Fruit fly (Drosophila melanogaster) whole organism, embryonic: Measurements from ENCODE around the gene CG31157.
A peak's percentile ranks its signal among the peaks of the same experiment; 100 is the strongest.

Source experiments
- Antp ChIP-seq: fragments of 200-800 bp; sonication (Bioruptor generic); optimal IDR thresholded peaks from 3 replicates; lab custom pipeline; 2016; ENCODE audit warnings: missing biosample characterization, missing genetic modification characterization
- Bgb ChIP-seq: fragments of 200-800 bp; sonication (Bioruptor generic); IDR thresholded peaks from 2 replicates; pipeline ENCODE4 v1.3.6; 2022; ENCODE audit warnings: missing biosample characterization, missing genetic modification characterization; ENCODE audit not compliant: partially characterized antibody
- CG10274 ChIP-seq: fragments of 200-800 bp; sonication (Bioruptor generic); optimal IDR thresholded peaks from 3 replicates; lab custom pipeline; 2017; ENCODE audit warnings: missing biosample characterization, mild to moderate bottlenecking, missing genetic modification characterization
- CG11723 ChIP-seq: fragments of 200-800 bp; sonication (Bioruptor generic); optimal IDR thresholded peaks from 2 replicates; lab custom pipeline; 2017; ENCODE audit warnings: missing biosample characterization, mild to moderate bottlenecking, missing genetic modification characterization
- CG12391 ChIP-seq: fragments of 200-800 bp; sonication (Bioruptor generic); optimal IDR thresholded peaks from 3 replicates; lab custom pipeline; 2018; ENCODE audit warnings: missing biosample characterization, mild to moderate bottlenecking, missing genetic modification characterization, moderate library complexity
- CG13894 ChIP-seq: fragments of 200-800 bp; sonication (Bioruptor generic); optimal IDR thresholded peaks from 3 replicates; lab custom pipeline; 2018; ENCODE audit warnings: missing biosample characterization, mild to moderate bottlenecking, missing genetic modification characterization, moderate library complexity
- CG14014 ChIP-seq: fragments of 200-800 bp; sonication (Bioruptor generic); IDR thresholded peaks from 2 replicates; pipeline ENCODE4 v1.3.6; 2022; ENCODE audit warnings: missing biosample characterization, missing genetic modification characterization
- CG15011 ChIP-seq: fragments of 200-800 bp; sonication (Bioruptor generic); optimal IDR thresholded peaks from 3 replicates; lab custom pipeline; 2018; ENCODE audit warnings: missing biosample characterization, mild to moderate bottlenecking, missing genetic modification characterization
- CG17385 ChIP-seq: fragments of 200-800 bp; sonication (Bioruptor generic); optimal IDR thresholded peaks from 3 replicates; lab custom pipeline; 2018; ENCODE audit warnings: missing biosample characterization, mild to moderate bottlenecking, missing genetic modification characterization
- CG18011 ChIP-seq: fragments of 200-800 bp; sonication (Bioruptor generic); optimal IDR thresholded peaks from 2 replicates; lab custom pipeline; 2017; ENCODE audit warnings: missing biosample characterization, missing genetic modification characterization, mild to moderate bottlenecking, moderate library complexity, missing genotype
- CG5180 ChIP-seq: fragments of 200-800 bp; sonication (Bioruptor generic); optimal IDR thresholded peaks from 3 replicates; lab custom pipeline; 2017; ENCODE audit warnings: missing biosample characterization, missing genetic modification characterization, mild to moderate bottlenecking, moderate library complexity, missing genetic modification reagents
- CG7928 ChIP-seq: fragments of 200-800 bp; sonication (Bioruptor generic); optimal IDR thresholded peaks from 2 replicates; lab custom pipeline; 2017; ENCODE audit warnings: missing biosample characterization, mild to moderate bottlenecking, missing genetic modification characterization
- CG8089 ChIP-seq: fragments of 200-800 bp; sonication (Bioruptor generic); optimal IDR thresholded peaks from 3 replicates; lab custom pipeline; 2016; ENCODE audit warnings: missing biosample characterization, missing genetic modification characterization
- CG8388 ChIP-seq: fragments of 200-800 bp; sonication (Bioruptor generic); optimal IDR thresholded peaks from 2 replicates; lab custom pipeline; 2019; ENCODE audit warnings: missing biosample characterization, mild to moderate bottlenecking, missing genetic modification characterization, moderate library complexity
- CG9727 ChIP-seq: fragments of 200-800 bp; sonication (Bioruptor generic); optimal IDR thresholded peaks from 3 replicates; lab custom pipeline; 2017; ENCODE audit warnings: missing biosample characterization, mild to moderate bottlenecking, missing genetic modification characterization
- Dip3 ChIP-seq: fragments of 200-800 bp; sonication (Bioruptor generic); optimal IDR thresholded peaks from 3 replicates; lab custom pipeline; 2016; ENCODE audit warnings: missing biosample characterization, missing genetic modification characterization
- Dp ChIP-seq: fragments of 200-800 bp; sonication (Bioruptor generic); optimal IDR thresholded peaks from 2 replicates; lab custom pipeline; 2018; ENCODE audit warnings: missing biosample characterization, mild to moderate bottlenecking, missing genetic modification characterization, moderate library complexity
- Drgx ChIP-seq: fragments of 200-800 bp; sonication (Bioruptor generic); IDR thresholded peaks from 2 replicates; pipeline ENCODE4 v1.3.6; 2022; ENCODE audit warnings: missing biosample characterization, missing genetic modification characterization
- ERR ChIP-seq: fragments of 200-800 bp; sonication (Bioruptor generic); optimal IDR thresholded peaks from 2 replicates; lab custom pipeline; 2016; ENCODE audit warnings: missing biosample characterization, missing genetic modification characterization
- Eip74EF ChIP-seq, 2 experiments: fragments of 200-800 bp in 1 of 2; fragments of >200 bp in 1 of 2; sonication (Bioruptor generic) in 1 of 2; optimal IDR thresholded peaks; 2 replicates each; lab custom pipeline; 2017 to 2019; ENCODE audit warnings: missing biosample characterization in 2 of 2, missing genetic modification characterization in 2 of 2, mild to moderate bottlenecking in 1 of 2, moderate library complexity in 1 of 2
- Fer3 ChIP-seq: fragments of 200-800 bp; sonication (Bioruptor generic); optimal IDR thresholded peaks from 2 replicates; lab custom pipeline; 2018; ENCODE audit warnings: missing biosample characterization, mild to moderate bottlenecking, missing genetic modification characterization, moderate library complexity
- Hand ChIP-seq: fragments of 200-800 bp; sonication (Bioruptor generic); optimal IDR thresholded peaks from 2 replicates; lab custom pipeline; 2017; ENCODE audit warnings: mild to moderate bottlenecking, missing biosample characterization, missing genetic modification reagents, missing genetic modification characterization
- Hr39 ChIP-seq: fragments of >200 bp; optimal IDR thresholded peaks from 2 replicates; lab custom pipeline; 2017
- Lim3 ChIP-seq: fragments of 200-800 bp; sonication (Bioruptor generic); IDR thresholded peaks from 2 replicates; pipeline ENCODE4 v1.3.6; 2022; ENCODE audit warnings: missing biosample characterization, missing genetic modification characterization
- Med ChIP-seq: fragments of 200-800 bp; sonication (Bioruptor generic); peaks from one replicate; lab custom pipeline; 2016; ENCODE audit warnings: missing biosample characterization, missing genetic modification characterization, mild to moderate bottlenecking, inconsistent platforms, moderate library complexity
- Mrtf ChIP-seq: fragments of 200-800 bp; sonication (Bioruptor generic); IDR thresholded peaks from 3 replicates; pipeline ENCODE4 v1.3.6; 2022; ENCODE audit warnings: missing biosample characterization, missing genetic modification characterization
- Optix ChIP-seq: fragments of 200-800 bp; sonication (Bioruptor generic); IDR thresholded peaks from 3 replicates; pipeline ENCODE4 v1.3.6; 2022; ENCODE audit warnings: missing biosample characterization, missing genetic modification characterization
- Rfx ChIP-seq: fragments of 200-800 bp; sonication (Bioruptor generic); IDR thresholded peaks from 2 replicates; pipeline ENCODE4 v1.3.6; 2022; ENCODE audit warnings: missing biosample characterization, missing genetic modification characterization
- Sin3A ChIP-seq: fragments of >200 bp; optimal IDR thresholded peaks from 2 replicates; lab custom pipeline; 2018
- TFAM ChIP-seq: fragments of 200-800 bp; sonication (Bioruptor generic); optimal IDR thresholded peaks from 2 replicates; lab custom pipeline; 2017; ENCODE audit warnings: missing biosample characterization, missing genetic modification characterization, inconsistent platforms
- bsh ChIP-seq, 2 experiments: fragments of 200-800 bp; sonication (Bioruptor generic); optimal IDR thresholded peaks; 2 replicates each; lab custom pipeline; 2017 to 2018; ENCODE audit warnings: mild to moderate bottlenecking in 2 of 2, missing biosample characterization in 2 of 2, missing genetic modification characterization in 2 of 2, moderate library complexity in 1 of 2
- caup ChIP-seq: fragments of 200-800 bp; sonication (Bioruptor generic); optimal IDR thresholded peaks from 3 replicates; lab custom pipeline; 2017; ENCODE audit warnings: missing biosample characterization, mild to moderate bottlenecking, missing genetic modification characterization, moderate library complexity; ENCODE audit not compliant: severe bottlenecking
- dm ChIP-seq: fragments of 200-800 bp; sonication (Bioruptor generic); optimal IDR thresholded peaks from 3 replicates; lab custom pipeline; 2016; ENCODE audit warnings: missing biosample characterization, missing genetic modification characterization
- dysf ChIP-seq: fragments of 200-800 bp; sonication (Bioruptor generic); IDR thresholded peaks from 3 replicates; pipeline ENCODE4 v1.3.6; 2022; ENCODE audit warnings: missing biosample characterization, missing genetic modification characterization
- exex ChIP-seq: fragments of 200-800 bp; sonication (Bioruptor generic); optimal IDR thresholded peaks from 4 replicates; lab custom pipeline; 2018; ENCODE audit warnings: missing biosample characterization, mild to moderate bottlenecking, missing genetic modification characterization, moderate library complexity
- fd96Cb ChIP-seq: fragments of 200-800 bp; sonication (Bioruptor generic); optimal IDR thresholded peaks from 2 replicates; lab custom pipeline; 2018; ENCODE audit warnings: missing biosample characterization, mild to moderate bottlenecking, missing genetic modification characterization, moderate library complexity
- fru ChIP-seq: fragments of >200 bp; optimal IDR thresholded peaks from 2 replicates; lab custom pipeline; 2017
- jigr1 ChIP-seq: fragments of 200-800 bp; sonication (Bioruptor generic); IDR thresholded peaks from 3 replicates; pipeline ENCODE4 v1.3.6; 2022; ENCODE audit warnings: missing biosample characterization, missing genetic modification characterization
- ken ChIP-seq: fragments of 200-800 bp; sonication (Bioruptor generic); IDR thresholded peaks from 3 replicates; pipeline ENCODE4 v1.3.6; 2022; ENCODE audit warnings: missing biosample characterization, missing genetic modification characterization
- nmo ChIP-seq: fragments of 200-800 bp; sonication (Bioruptor generic); optimal IDR thresholded peaks from 2 replicates; lab custom pipeline; 2018; ENCODE audit warnings: missing biosample characterization, mild to moderate bottlenecking, missing genetic modification characterization, moderate library complexity
- onecut ChIP-seq: fragments of 200-800 bp; sonication (Bioruptor generic); IDR thresholded peaks from 2 replicates; pipeline ENCODE4 v1.3.6; 2022; ENCODE audit warnings: missing biosample characterization, missing genetic modification characterization
- pfk ChIP-seq: fragments of 200-800 bp; sonication (Bioruptor generic); optimal IDR thresholded peaks from 2 replicates; lab custom pipeline; 2018; ENCODE audit warnings: missing biosample characterization, mild to moderate bottlenecking, missing genetic modification characterization, moderate library complexity
- pho ChIP-seq: fragments of 200-800 bp; sonication (Bioruptor generic); optimal IDR thresholded peaks from 2 replicates; lab custom pipeline; 2016; ENCODE audit warnings: missing biosample characterization, missing genetic modification characterization
- prd ChIP-seq, 3 experiments: fragments of >200 bp in 2 of 3; fragments of 200-800 bp in 1 of 3; sonication (Bioruptor generic) in 1 of 3; optimal IDR thresholded peaks in 2 of 3; IDR thresholded peaks in 1 of 3; 2 replicates in 2 of 3; 3 replicates in 1 of 3; pipeline versions ENCODE4 v1.3.6 to Lab custom; 2017 to 2022; ENCODE audit warnings: missing biosample characterization in 1 of 3, missing genetic modification characterization in 1 of 3
- psq ChIP-seq: fragments of 200-800 bp; sonication (Bioruptor generic); optimal IDR thresholded peaks from 2 replicates; lab custom pipeline; 2017; ENCODE audit warnings: missing biosample characterization, missing genetic modification characterization
- sima ChIP-seq: fragments of 200-800 bp; sonication (Bioruptor generic); optimal IDR thresholded peaks from 2 replicates; lab custom pipeline; 2016; ENCODE audit warnings: missing biosample characterization, missing genetic modification characterization
- tap ChIP-seq: fragments of 200-800 bp; optimal IDR thresholded peaks from 3 replicates; lab custom pipeline; 2019; ENCODE audit warnings: missing biosample characterization, mild to moderate bottlenecking, missing genetic modification characterization, moderate library complexity
- tgo ChIP-seq: fragments of 200-800 bp; sonication (Bioruptor generic); IDR thresholded peaks from 3 replicates; pipeline ENCODE4 v1.3.6; 2022; ENCODE audit warnings: missing biosample characterization, missing genetic modification characterization
- wdn ChIP-seq: fragments of 200-800 bp; sonication (Bioruptor generic); IDR thresholded peaks from 2 replicates; pipeline ENCODE4 v1.3.6; 2022; ENCODE audit warnings: missing biosample characterization, missing genetic modification characterization
- zen ChIP-seq: fragments of 200-800 bp; sonication (Bioruptor generic); optimal IDR thresholded peaks from 3 replicates; lab custom pipeline; 2018; ENCODE audit warnings: missing biosample characterization, mild to moderate bottlenecking, missing genetic modification characterization, moderate library complexity

Gene CG31157

dm6 chr3R:13012351-13012750 is 35.2 kb upstream of the CG31157 start (continued):
- peak; percentile 71; the same call in 2 of the 3 replicates for TF ChIP-seq Optix (GFP tag; lab: Robert Waterston, UW)
- 0 out of 2 replicates have a peak, but pooled peaks have one; percentile 41 for TF ChIP-seq CG14014 (GFP tag; lab: Robert Waterston, UW)
- TF ChIP-seq dysf: peak; percentile 77
- TF ChIP-seq Antp (GFP tag; lab: Kevin White, UChicago): peak; percentile 76
- TF ChIP-seq ken (GFP tag; lab: Robert Waterston, UW): peak; percentile 80
- peak; percentile 49 for TF ChIP-seq CG11723 (GFP tag; lab: Kevin White, UChicago)
- TF ChIP-seq Mrtf (GFP tag; lab: Robert Waterston, UW): 0 out of 3 replicates have a peak, but pooled peaks have one; percentile 23
- TF ChIP-seq caup: peak; percentile 53
- TF ChIP-seq Med (GFP tag; lab: Kevin White, UChicago): peak; percentile 96
- peak; percentile 50 for TF ChIP-seq Hand (GFP tag; lab: Kevin White, UChicago)
- TF ChIP-seq Rfx (GFP tag; lab: Robert Waterston, UW): peak; percentile 75
- TF ChIP-seq onecut (GFP tag; lab: Robert Waterston, UW): peak; percentile 42; the same call in 1 of the 2 replicates
- peak; percentile 1 for TF ChIP-seq pfk
- peak; percentile 58 for TF ChIP-seq ERR (GFP tag; lab: Kevin White, UChicago)
- TF ChIP-seq CG13894 (tag; lab: Kevin White, UChicago): no peak
- no peak for TF ChIP-seq Lim3
- TF ChIP-seq Hr39 (lab: Kevin White, UChicago): no peak
- no peak for TF ChIP-seq psq (GFP tag; lab: Kevin White, UChicago)
- no peak for TF ChIP-seq jigr1 (GFP tag; lab: Robert Waterston, UW)
- peak; percentile 74 for TF ChIP-seq CG5180 (GFP tag; lab: Kevin White, UChicago)
- no peak for TF ChIP-seq Eip74EF (GFP tag; optimal IDR thresholded peaks at IDR 0.05; lab: Kevin White, UChicago)
- peak in 1 of 2 experiments; percentile 45 for TF ChIP-seq bsh (GFP tag; optimal IDR thresholded peaks at IDR 0.05; lab: Kevin White, UChicago)
- TF ChIP-seq sima: no peak
- peak; percentile 84 for TF ChIP-seq Drgx (GFP tag; lab: Robert Waterston, UW)
- TF ChIP-seq tap: no peak
- peak; percentile 44 for TF ChIP-seq CG9727
- TF ChIP-seq dm (GFP tag; lab: Kevin White, UChicago): peak; percentile 80
- no peak for TF ChIP-seq prd (optimal IDR thresholded peaks at IDR 0.05; lab: Kevin White, UChicago)
- TF ChIP-seq prd (GFP tag; IDR thresholded peaks at IDR 0.05; lab: Robert Waterston, UW): peak; percentile 72
- TF ChIP-seq CG8089 (GFP tag; lab: Kevin White, UChicago): peak; percentile 55
- no peak for TF ChIP-seq Sin3A (lab: Kevin White, UChicago)
- peak; percentile 55; the same call in 1 of the 2 replicates for TF ChIP-seq wdn
- TF ChIP-seq Fer3 (tag; lab: Kevin White, UChicago): peak; percentile 25
- no peak for TF ChIP-seq CG10274
- peak; percentile 43 for TF ChIP-seq zen (tag; lab: Kevin White, UChicago)
- 0 out of 2 replicates have a peak, but pooled peaks have one; percentile 17 for TF ChIP-seq Bgb (GFP tag; lab: Robert Waterston, UW)
- no peak for TF ChIP-seq CG8388 (GFP tag; lab: Kevin White, UChicago)
- TF ChIP-seq exex (tag; lab: Kevin White, UChicago): no peak
- no peak for TF ChIP-seq fd96Cb
- peak; percentile 41 for TF ChIP-seq CG17385 (GFP tag; lab: Kevin White, UChicago)
- no peak for TF ChIP-seq Dp (GFP tag; lab: Kevin White, UChicago)
- TF ChIP-seq pho: peak; percentile 70
- TF ChIP-seq CG12391 (tag; lab: Kevin White, UChicago): peak; percentile 45
- no peak for TF ChIP-seq fru (lab: Kevin White, UChicago)
- TF ChIP-seq tgo (GFP tag; lab: Robert Waterston, UW): peak; percentile 55; the same call in 2 of the 3 replicates
- no peak for TF ChIP-seq TFAM (GFP tag; lab: Kevin White, UChicago)
- TF ChIP-seq CG18011 (GFP tag; lab: Kevin White, UChicago): no peak
- TF ChIP-seq CG7928 (GFP tag; lab: Kevin White, UChicago): no peak
- TF ChIP-seq nmo (GFP tag; lab: Kevin White, UChicago): peak; percentile 48
- TF ChIP-seq Dip3 (GFP tag; lab: Kevin White, UChicago): peak; percentile 69
- no peak for TF ChIP-seq CG15011
